Fruit fly (Drosophila melanogaster): ENCODE results near the gene CG14434.

The CG14434 gene

DNA sequence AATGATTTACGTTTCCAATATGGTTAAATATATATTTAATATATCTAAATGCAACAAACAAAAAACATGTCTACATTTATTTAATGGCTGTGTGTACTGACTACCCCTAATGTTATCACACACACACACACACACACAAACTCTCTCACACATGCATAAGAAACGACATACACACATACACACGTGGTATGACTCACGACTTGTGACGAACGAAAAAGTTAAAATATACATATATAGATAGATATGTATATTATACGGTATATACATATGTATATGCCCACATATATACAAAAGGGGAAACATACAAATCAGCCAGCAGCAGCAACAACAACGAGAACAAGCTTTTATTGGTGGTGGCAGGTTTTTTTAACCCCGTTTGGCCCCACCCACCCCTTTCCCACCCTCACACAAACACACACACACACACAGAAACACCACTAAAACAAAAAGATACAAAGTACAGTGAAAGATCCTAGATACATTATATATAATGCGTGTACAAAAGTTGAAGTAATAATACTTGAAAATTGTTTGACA, 8.0 kb upstream of the CG14434 start:
- TF ChIP-seq CG11504 (tag; optimal IDR thresholded peaks at IDR 0.05) (peak; percentile 39), PHDP (tag; optimal IDR thresholded peaks at IDR 0.05) (peak; percentile 9), Rfx (GFP tag; IDR thresholded peaks at IDR 0.05) (0 out of 2 replicates have a peak, but pooled peaks have one; percentile 18), CG7839 (tag; optimal IDR thresholded peaks at IDR 0.05) (peak; percentile 32), az2 (GFP tag; optimal IDR thresholded peaks at IDR 0.05) (no peak), dmrt99B (tag; optimal IDR thresholded peaks at IDR 0.05) (peak; percentile 32), stc (GFP tag; IDR thresholded peaks at IDR 0.05) (no peak), Deaf1 (tag; optimal IDR thresholded peaks at IDR 0.05) (peak; percentile 37), sqz (GFP tag; optimal IDR thresholded peaks at IDR 0.05) (peak; percentile 67), Med (GFP tag) (peak; percentile 9), Six4 (GFP tag; optimal IDR thresholded peaks at IDR 0.05) (no peak), slbo (GFP tag; IDR thresholded peaks at IDR 0.05) (0 out of 2 replicates have a peak, but pooled peaks have one; percentile 13), CG2712 (tag; optimal IDR thresholded peaks at IDR 0.05) (peak; percentile 35), D (optimal IDR thresholded peaks at IDR 0.05) (no peak), D (GFP tag; optimal IDR thresholded peaks at IDR 0.05) (no peak), ham (GFP tag; IDR thresholded peaks at IDR 0.05) (no peak), grau (tag; optimal IDR thresholded peaks at IDR 0.05) (peak; percentile 16), mam (GFP tag; optimal IDR thresholded peaks at IDR 0.05) (no peak), Nf-YC (tag; optimal IDR thresholded peaks at IDR 0.05) (peak; percentile 44), CG30403 (GFP tag; optimal IDR thresholded peaks at IDR 0.05) (no peak), knrl (GFP tag; IDR thresholded peaks at IDR 0.05; ENCODE audit: partially characterized antibody) (0 out of 3 replicates have a peak, but pooled peaks have one; percentile 6), prd (optimal IDR thresholded peaks at IDR 0.05) (no peak), prd (GFP tag; IDR thresholded peaks at IDR 0.05) (0 out of 3 replicates have a peak, but pooled peaks have one; percentile 5), cg (GFP tag; optimal IDR thresholded peaks at IDR 0.05) (peak; percentile 80), crol (GFP tag; IDR thresholded peaks at IDR 0.05) (peak; percentile 70), cad (GFP tag; optimal IDR thresholded peaks at IDR 0.05) (no peak), CG2120 (GFP tag; optimal IDR thresholded peaks at IDR 0.05) (no peak), CG4360 (GFP tag; IDR thresholded peaks at IDR 0.05) (peak; percentile 49; the same call in 1 of the 2 replicates), abd-A (tag; optimal IDR thresholded peaks at IDR 0.05) (peak; percentile 43), CrebB (tag; optimal IDR thresholded peaks at IDR 0.05) (no peak), unpg (GFP tag; optimal IDR thresholded peaks at IDR 0.05) (peak; percentile 29), CoRest (tag; optimal IDR thresholded peaks at IDR 0.05) (no peak), nom (GFP tag; optimal IDR thresholded peaks at IDR 0.05) (peak; percentile 11), Hr51 (GFP tag; optimal IDR thresholded peaks at IDR 0.05) (peak in 1 of 2 experiments; percentile 33), CG12391 (tag; optimal IDR thresholded peaks at IDR 0.05) (peak; percentile 28), CG31441 (GFP tag; IDR thresholded peaks at IDR 0.05) (peak; percentile 25; the same call in 1 of the 2 replicates), CG15269 (tag; optimal IDR thresholded peaks at IDR 0.05) (peak; percentile 17), wek (GFP tag; optimal IDR thresholded peaks at IDR 0.05) (peak; percentile 85), gem (tag; optimal IDR thresholded peaks at IDR 0.05) (peak; percentile 39), CG13775 (GFP tag; optimal IDR thresholded peaks at IDR 0.05) (no peak), CG17829 (tag; optimal IDR thresholded peaks at IDR 0.05) (peak; percentile 15), CG11695 (GFP tag; IDR thresholded peaks at IDR 0.05) (0 out of 3 replicates have a peak, but pooled peaks have one; percentile 36), CG3847 (GFP tag; IDR thresholded peaks at IDR 0.05) (no peak), CG10321 (GFP tag; IDR thresholded peaks at IDR 0.05) (no peak), CG13424 (tag; optimal IDR thresholded peaks at IDR 0.05) (peak; percentile 4), her (GFP tag; optimal IDR thresholded peaks at IDR 0.05) (no peak), CG8924 (tag; optimal IDR thresholded peaks at IDR 0.05) (peak; percentile 30), sd (tag; optimal IDR thresholded peaks at IDR 0.05) (peak; percentile 23), trh (GFP tag; optimal IDR thresholded peaks at IDR 0.05) (no peak), CG2678 (tag; optimal IDR thresholded peaks at IDR 0.05) (peak; percentile 38)
